Worm (Caenorhabditis elegans) whole organism, L1 larva: Measurements from ENCODE around the gene R02E4.3.

Source experiments
- C04F5.9 ChIP-seq: sonication (generic microtip); optimal IDR thresholded peaks from 2 replicates; lab custom pipeline; 2016; ENCODE audit warnings: missing genetic modification characterization, missing compliant biosample characterization
- C16A3.4 ChIP-seq: fragments of 150-350 bp; optimal IDR thresholded peaks from 2 replicates; lab custom pipeline; 2014; ENCODE audit warnings: missing biosample characterization, missing genetic modification characterization
- alr-1 ChIP-seq: fragments of 200-800 bp; sonication (Bioruptor generic); optimal IDR thresholded peaks from 2 replicates; lab custom pipeline; 2018; ENCODE audit warnings: borderline replicate concordance, mild to moderate bottlenecking, missing genetic modification characterization, missing compliant biosample characterization
- aly-2 ChIP-seq: fragments of 150-350 bp; optimal IDR thresholded peaks from 2 replicates; lab custom pipeline; 2014; ENCODE audit warnings: missing biosample characterization, missing genetic modification characterization
- ceh-82 ChIP-seq, 3 experiments: fragments of 150-350 bp in 1 of 3; sonication (generic microtip) in 2 of 3; optimal IDR thresholded peaks; 2 replicates each; lab custom pipeline; 2014 to 2017; ENCODE audit warnings: missing biosample characterization in 3 of 3, missing genetic modification characterization in 3 of 3
- elt-2 ChIP-seq: sonication (generic microtip); optimal IDR thresholded peaks from 2 replicates; lab custom pipeline; 2016; ENCODE audit warnings: missing genetic modification characterization, mild to moderate bottlenecking, inconsistent platforms, missing compliant biosample characterization, missing genetic modification reagents
- lir-3 ChIP-seq: sonication (generic microtip); optimal IDR thresholded peaks from 2 replicates; lab custom pipeline; 2016; ENCODE audit warnings: mild to moderate bottlenecking, missing genetic modification characterization, moderate library complexity, missing compliant biosample characterization; ENCODE audit not compliant: poor library complexity
- lsy-2 ChIP-seq, 2 experiments: fragments of 150-350 bp; optimal IDR thresholded peaks; 2 replicates each; lab custom pipeline; 2014; ENCODE audit warnings: missing biosample characterization in 2 of 2, missing genetic modification characterization in 2 of 2
- nhr-77 ChIP-seq: fragments of 150-350 bp; optimal IDR thresholded peaks from 2 replicates; lab custom pipeline; 2014; ENCODE audit warnings: missing biosample characterization, missing genetic modification characterization
- pqm-1 ChIP-seq: sonication (generic microtip); optimal IDR thresholded peaks from 3 replicates; lab custom pipeline; 2017; ENCODE audit warnings: missing biosample characterization, missing genetic modification characterization
- skn-1 ChIP-seq: fragments of 150-350 bp; optimal IDR thresholded peaks from 2 replicates; lab custom pipeline; 2014; ENCODE audit warnings: missing biosample characterization, missing genetic modification characterization
- sup-37 ChIP-seq: fragments of 200-800 bp; sonication (Bioruptor generic); optimal IDR thresholded peaks from 2 replicates; lab custom pipeline; 2018; ENCODE audit warnings: mild to moderate bottlenecking, missing genetic modification characterization, missing compliant biosample characterization
- ztf-11 ChIP-seq, 2 experiments: sonication (generic microtip); optimal IDR thresholded peaks; 2 replicates each; lab custom pipeline; 2016 to 2017; ENCODE audit warnings: missing genetic modification characterization in 2 of 2, missing biosample characterization in 1 of 2, missing compliant biosample characterization in 1 of 2

DNA sequence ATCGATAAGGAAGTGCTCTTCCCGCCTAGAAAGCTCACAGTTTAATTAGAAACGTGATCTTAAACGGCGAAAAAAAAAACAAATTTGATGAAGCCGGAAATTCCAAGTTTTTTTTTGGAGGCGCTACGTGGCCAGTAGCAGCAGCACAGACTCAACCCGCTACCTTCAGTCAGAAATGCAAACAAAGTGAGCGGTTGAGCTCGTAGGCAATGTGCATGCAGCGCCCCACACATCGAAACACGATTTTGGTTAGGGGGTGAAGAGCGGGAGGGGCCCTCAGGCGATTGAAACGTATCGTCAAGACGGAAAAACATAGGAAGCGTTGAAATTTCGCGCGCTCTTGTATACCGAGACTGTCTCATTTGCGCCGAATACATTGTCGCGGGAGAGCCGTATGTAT, 49.3 kb upstream of the R02E4.3 start:
- TF ChIP-seq aly-2 (tag; lab: Kevin White, UChicago) (no peak), C16A3.4 (tag; lab: Kevin White, UChicago) (no peak), nhr-77 (no peak), sup-37 (GFP tag; lab: Kevin White, UChicago) (no peak), elt-2 (tag; lab: Kevin White, UChicago) (no peak), ztf-11 (tag; optimal IDR thresholded peaks at IDR 0.05; lab: Kevin White, UChicago) (no peak), lsy-2 (tag; optimal IDR thresholded peaks at IDR 0.05; lab: Kevin White, UChicago) (no peak), skn-1 (tag; lab: Kevin White, UChicago) (no peak), pqm-1 (tag; lab: Kevin White, UChicago) (no peak), ceh-82 (tag; optimal IDR thresholded peaks at IDR 0.05; lab: Kevin White, UChicago) (peak in 1 of 3 experiments; percentile 9), lir-3 (tag; lab: Kevin White, UChicago) (no peak), C04F5.9 (no peak), alr-1 (tag; lab: Kevin White, UChicago) (no peak)
